Worm (Caenorhabditis elegans) whole organism, L3 larva: ENCODE data around the gene ZK328.6.

Experiments used
- R02D3.7 ChIP-seq: fragments of 150-350 bp; optimal IDR thresholded peaks from 2 replicates; lab custom pipeline; 2014; ENCODE audit warnings: missing biosample characterization, missing genetic modification characterization
- aly-2 ChIP-seq: fragments of 150-350 bp; optimal IDR thresholded peaks from 2 replicates; lab custom pipeline; 2014; ENCODE audit warnings: missing biosample characterization, missing genetic modification characterization
- ceh-16 ChIP-seq: sonication (generic microtip); optimal IDR thresholded peaks from 2 replicates; lab custom pipeline; 2017; ENCODE audit warnings: missing biosample characterization, missing genetic modification characterization
- ceh-28 ChIP-seq: fragments of 150-350 bp; optimal IDR thresholded peaks from 2 replicates; lab custom pipeline; 2014; ENCODE audit warnings: missing biosample characterization, missing genetic modification reagents, missing genetic modification characterization
- ceh-82 ChIP-seq: fragments of 150-350 bp; optimal IDR thresholded peaks from 2 replicates; lab custom pipeline; 2014; ENCODE audit warnings: missing biosample characterization, missing genetic modification characterization
- daf-12 ChIP-seq: fragments of 150-350 bp; optimal IDR thresholded peaks from 2 replicates; lab custom pipeline; 2014; ENCODE audit warnings: missing biosample characterization, missing genetic modification reagents, missing genetic modification characterization
- egl-27 ChIP-seq: sonication (generic microtip); optimal IDR thresholded peaks from 4 replicates; lab custom pipeline; 2017; ENCODE audit warnings: missing biosample characterization, missing genetic modification reagents, missing genetic modification characterization
- elt-1 ChIP-seq: fragments of 150-350 bp; optimal IDR thresholded peaks from 2 replicates; lab custom pipeline; 2014; ENCODE audit warnings: missing biosample characterization, missing genetic modification characterization
- elt-2 ChIP-seq: sonication (generic microtip); optimal IDR thresholded peaks from 2 replicates; lab custom pipeline; 2016; ENCODE audit warnings: missing genetic modification reagents, mild to moderate bottlenecking, missing genetic modification characterization, missing compliant biosample characterization
- elt-3 ChIP-seq, 3 experiments: fragments of 150-350 bp in 1 of 3; sonication (generic microtip) in 2 of 3; optimal IDR thresholded peaks; 2 replicates in 2 of 3; 4 replicates in 1 of 3; lab custom pipeline; 2014 to 2017; ENCODE audit warnings: missing biosample characterization in 3 of 3, missing genetic modification characterization in 3 of 3
- fkh-2 ChIP-seq: fragments of 150-350 bp; optimal IDR thresholded peaks from 2 replicates; lab custom pipeline; 2014; ENCODE audit warnings: missing biosample characterization, missing genetic modification reagents, missing genetic modification characterization
- fos-1 ChIP-seq: fragments of 150-350 bp; optimal IDR thresholded peaks from 2 replicates; lab custom pipeline; 2014; ENCODE audit warnings: missing biosample characterization, missing genetic modification characterization
- jun-1 ChIP-seq: fragments of 150-350 bp; optimal IDR thresholded peaks from 2 replicates; lab custom pipeline; 2014; ENCODE audit warnings: missing biosample characterization, missing genetic modification reagents, missing genetic modification characterization
- lsy-12 ChIP-seq: sonication (generic microtip); optimal IDR thresholded peaks from 2 replicates; lab custom pipeline; 2016; ENCODE audit warnings: mild to moderate bottlenecking, missing genetic modification characterization, missing compliant biosample characterization
- mdl-1 ChIP-seq: fragments of 150-350 bp; optimal IDR thresholded peaks from 2 replicates; lab custom pipeline; 2014; ENCODE audit warnings: missing biosample characterization, missing genetic modification characterization
- mml-1 ChIP-seq: fragments of 150-350 bp; sonication (generic microtip); optimal IDR thresholded peaks from 3 replicates; lab custom pipeline; 2014; ENCODE audit warnings: missing biosample characterization, missing genetic modification characterization
- nfya-1 ChIP-seq: sonication (generic microtip); optimal IDR thresholded peaks from 2 replicates; lab custom pipeline; 2017; ENCODE audit warnings: missing genetic modification characterization, mild to moderate bottlenecking, missing compliant biosample characterization, antibody characterized with exemption, moderate library complexity; ENCODE audit not compliant: insufficient read depth
- nhr-12 ChIP-seq: fragments of 150-350 bp; optimal IDR thresholded peaks from 2 replicates; lab custom pipeline; 2014; ENCODE audit warnings: missing biosample characterization, missing genetic modification characterization
- nhr-23 ChIP-seq: fragments of 150-350 bp; optimal IDR thresholded peaks from 2 replicates; lab custom pipeline; 2014; ENCODE audit warnings: missing biosample characterization, missing genetic modification reagents, missing genetic modification characterization
- nhr-237 ChIP-seq: fragments of 150-350 bp; optimal IDR thresholded peaks from 2 replicates; lab custom pipeline; 2014; ENCODE audit warnings: missing biosample characterization, missing genetic modification characterization
- nhr-28 ChIP-seq: fragments of 150-350 bp; optimal IDR thresholded peaks from 2 replicates; lab custom pipeline; 2014; ENCODE audit warnings: missing biosample characterization, missing genetic modification characterization
- nhr-43 ChIP-seq: sonication (generic microtip); optimal IDR thresholded peaks from 2 replicates; lab custom pipeline; 2016; ENCODE audit warnings: mild to moderate bottlenecking, missing genetic modification characterization, missing compliant biosample characterization; ENCODE audit not compliant: poor library complexity, severe bottlenecking
- nhr-67 ChIP-seq: fragments of 150-350 bp; optimal IDR thresholded peaks from 2 replicates; lab custom pipeline; 2014; ENCODE audit warnings: missing biosample characterization, missing genetic modification characterization
- nhr-76 ChIP-seq: fragments of 150-350 bp; sonication (generic microtip); optimal IDR thresholded peaks from 5 replicates; lab custom pipeline; 2014; ENCODE audit warnings: missing biosample characterization, missing genetic modification characterization
- nhr-77 ChIP-seq: fragments of 150-350 bp; optimal IDR thresholded peaks from 2 replicates; lab custom pipeline; 2014; ENCODE audit warnings: missing biosample characterization, missing genetic modification characterization
- pha-4 ChIP-seq: fragments of 150-350 bp; optimal IDR thresholded peaks from 2 replicates; lab custom pipeline; 2014; ENCODE audit warnings: missing biosample characterization, missing genetic modification reagents, missing genetic modification characterization
- pqm-1 ChIP-seq: fragments of 150-350 bp; optimal IDR thresholded peaks from 2 replicates; lab custom pipeline; 2017; ENCODE audit warnings: missing biosample characterization, missing genetic modification characterization, inconsistent platforms
- skn-1 ChIP-seq: fragments of 150-350 bp; optimal IDR thresholded peaks from 2 replicates; lab custom pipeline; 2014; ENCODE audit warnings: missing biosample characterization, missing genetic modification characterization
- snpc-4 ChIP-seq: fragments of 150-350 bp; optimal IDR thresholded peaks from 2 replicates; lab custom pipeline; 2014; ENCODE audit warnings: missing biosample characterization, missing genetic modification characterization
- tbx-2 ChIP-seq: sonication (generic microtip); optimal IDR thresholded peaks from 2 replicates; lab custom pipeline; 2016; ENCODE audit warnings: mild to moderate bottlenecking, missing genetic modification characterization, missing compliant biosample characterization
- unc-39 ChIP-seq: sonication (generic microtip); optimal IDR thresholded peaks from 4 replicates; lab custom pipeline; 2017; ENCODE audit warnings: missing biosample characterization, missing genetic modification characterization
- unc-62 ChIP-seq: fragments of 150-350 bp; sonication (generic microtip); optimal IDR thresholded peaks from 4 replicates; lab custom pipeline; 2014; ENCODE audit warnings: missing biosample characterization, missing genetic modification reagents, missing genetic modification characterization

Gene ZK328.6

ce11 chrIII:5982026-5982425 is 48.4 kb downstream of the ZK328.6 start, which contains the start of gene frm-2:
frm-2 (minus strand) TSS chrIII:5982126.
- TF ChIP-seq nhr-77 (tag; lab: Kevin White, UChicago) (no peak), unc-39 (tag; lab: Kevin White, UChicago) (no peak), R02D3.7 (tag; lab: Kevin White, UChicago) (no peak)

- TF ChIP-seq pha-4 (peak; percentile 1), fos-1 (no peak), snpc-4 (tag; lab: Kevin White, UChicago) (no peak), pqm-1 (tag; lab: Kevin White, UChicago) (peak; percentile 85), unc-39 (tag; lab: Kevin White, UChicago) (no peak), unc-62 (no peak), elt-2 (tag; lab: Kevin White, UChicago) (peak; percentile 88), daf-12 (tag; lab: Kevin White, UChicago) (no peak), nhr-28 (tag; lab: Kevin White, UChicago) (no peak), fkh-2 (tag; lab: Kevin White, UChicago) (no peak), skn-1 (tag; lab: Kevin White, UChicago) (peak; percentile 83), nhr-76 (tag; lab: Kevin White, UChicago) (no peak), tbx-2 (tag; lab: Kevin White, UChicago) (no peak), lsy-12 (tag; lab: Kevin White, UChicago) (no peak), egl-27 (no peak), nhr-237 (tag; lab: Kevin White, UChicago) (no peak), elt-1 (no peak), mdl-1 (tag; lab: Kevin White, UChicago) (no peak), ceh-16 (tag; lab: Kevin White, UChicago) (no peak), elt-3 (tag; optimal IDR thresholded peaks at IDR 0.05; lab: Kevin White, UChicago) (no peak), jun-1 (tag; lab: Kevin White, UChicago) (peak; percentile 50), nfya-1 (tag; lab: Kevin White, UChicago) (no peak), ceh-82 (tag; lab: Kevin White, UChicago) (no peak), mml-1 (tag; lab: Kevin White, UChicago) (no peak), ceh-28 (tag; lab: Kevin White, UChicago) (no peak), nhr-67 (no peak), nhr-12 (tag; lab: Kevin White, UChicago) (no peak), nhr-77 (tag; lab: Kevin White, UChicago) (no peak), nhr-43 (tag; lab: Kevin White, UChicago) (no peak), R02D3.7 (tag; lab: Kevin White, UChicago) (no peak)
These were observed 49.0 kb downstream of the ZK328.6 start for ce11 chrIII:5981407-5981806.

ce11 chrIII:5980274-5980918 is 50.0 kb downstream of the ZK328.6 start:
- peak; percentile 30 for TF ChIP-seq elt-2 (tag; lab: Kevin White, UChicago)
- TF ChIP-seq nhr-23 (tag; lab: Kevin White, UChicago): no peak
- TF ChIP-seq pha-4: peak; percentile 93
- no peak for TF ChIP-seq nhr-67
- no peak for TF ChIP-seq aly-2
